Worm (Caenorhabditis elegans) whole organism, young adult: Measurements from ENCODE around the gene C14A4.13.

Experiments used
- F22D6.2 ChIP-seq: sonication (generic microtip); optimal IDR thresholded peaks from 2 replicates; lab custom pipeline; 2016; ENCODE audit warnings: mild to moderate bottlenecking, missing genetic modification characterization, missing compliant biosample characterization
- F23B12.7 ChIP-seq: sonication (generic microtip); optimal IDR thresholded peaks from 2 replicates; lab custom pipeline; 2017; ENCODE audit warnings: missing genetic modification characterization, mild to moderate bottlenecking, missing compliant biosample characterization, antibody characterized with exemption, moderate library complexity; ENCODE audit not compliant: insufficient read depth
- F55B11.4 ChIP-seq: sonication (generic microtip); optimal IDR thresholded peaks from 2 replicates; lab custom pipeline; 2016; ENCODE audit warnings: missing compliant biosample characterization, missing genetic modification characterization, borderline replicate concordance; ENCODE audit not compliant: insufficient read depth
- Y53G8AR.9 ChIP-seq: fragments of 200-800 bp; sonication (Bioruptor generic); conservative IDR thresholded peaks from 2 replicates; pipeline ENCODE4 v1.3.6; 2022; ENCODE audit warnings: missing genetic modification reagents, missing genetic modification characterization, missing compliant biosample characterization
- Y56A3A.18 ChIP-seq: fragments of 200-800 bp; sonication (Bioruptor generic); IDR thresholded peaks from 2 replicates; pipeline ENCODE4 v1.3.6; 2022; ENCODE audit warnings: missing genetic modification reagents, missing genetic modification characterization, missing compliant biosample characterization
- Y95B8A.8 ChIP-seq: fragments of 200-800 bp; sonication (Bioruptor generic); IDR thresholded peaks from 2 replicates; pipeline ENCODE4 v1.3.6; 2022; ENCODE audit warnings: missing genetic modification reagents, missing genetic modification characterization, missing compliant biosample characterization
- ama-1 ChIP-seq, 3 experiments: fragments of 150-350 bp in 1 of 3; sonication (generic microtip) in 2 of 3; optimal IDR thresholded peaks; 2 replicates each; lab custom pipeline; 2014 to 2018; ENCODE audit warnings: missing biosample characterization in 2 of 3, missing genetic modification characterization in 2 of 3, missing genetic modification reagents in 2 of 3
- atf-7 ChIP-seq: sonication (generic microtip); optimal IDR thresholded peaks from 2 replicates; lab custom pipeline; 2017; ENCODE audit warnings: mild to moderate bottlenecking, missing genetic modification characterization, missing compliant biosample characterization
- cebp-2 ChIP-seq: fragments of 200-800 bp; sonication (Bioruptor generic); IDR thresholded peaks from 2 replicates; pipeline ENCODE4 v1.3.6; 2022; ENCODE audit warnings: missing genetic modification characterization, missing compliant biosample characterization
- ceh-100 ChIP-seq: fragments of 200-800 bp; sonication (Bioruptor generic); IDR thresholded peaks from 2 replicates; pipeline ENCODE4 v1.3.6; 2022; ENCODE audit warnings: missing genetic modification reagents, missing genetic modification characterization, missing compliant biosample characterization
- ceh-27 ChIP-seq: fragments of 200-800 bp; sonication (Bioruptor generic); optimal IDR thresholded peaks from 2 replicates; lab custom pipeline; 2018; ENCODE audit warnings: mild to moderate bottlenecking, missing genetic modification characterization, moderate library complexity, missing compliant biosample characterization
- ceh-79 ChIP-seq: sonication (generic microtip); optimal IDR thresholded peaks from 2 replicates; lab custom pipeline; 2017; ENCODE audit warnings: mild to moderate bottlenecking, missing genetic modification characterization, missing compliant biosample characterization
- dpl-1 ChIP-seq: fragments of 150-350 bp; optimal IDR thresholded peaks from 2 replicates; lab custom pipeline; 2014; ENCODE audit warnings: missing biosample characterization, missing genetic modification reagents, missing genetic modification characterization
- egl-18 ChIP-seq: fragments of 200-800 bp; sonication (Bioruptor generic); IDR thresholded peaks from 2 replicates; pipeline ENCODE4 v1.3.6; 2022; ENCODE audit warnings: missing genetic modification reagents, missing genetic modification characterization, missing compliant biosample characterization
- egrh-3 ChIP-seq: fragments of 200-800 bp; sonication (Bioruptor generic); IDR thresholded peaks from 2 replicates; pipeline ENCODE4 v1.3.6; 2022; ENCODE audit warnings: missing genetic modification reagents, missing genetic modification characterization, missing compliant biosample characterization
- ekl-4 ChIP-seq: fragments of 200-800 bp; sonication (Bioruptor generic); IDR thresholded peaks from 2 replicates; pipeline ENCODE4 v1.3.6; 2022; ENCODE audit warnings: missing genetic modification reagents, missing genetic modification characterization, missing compliant biosample characterization
- fkh-3 ChIP-seq: sonication (generic microtip); optimal IDR thresholded peaks from 2 replicates; lab custom pipeline; 2016; ENCODE audit warnings: mild to moderate bottlenecking, missing genetic modification characterization, missing compliant biosample characterization
- hmg-20 ChIP-seq: fragments of 200-800 bp; sonication (Bioruptor generic); IDR thresholded peaks from 2 replicates; pipeline ENCODE4 v1.3.6; 2022; ENCODE audit warnings: missing genetic modification reagents, missing genetic modification characterization, missing compliant biosample characterization
- lin-35 ChIP-seq, 3 experiments: fragments of 150-350 bp in 2 of 3; sonication (generic microtip) in 1 of 3; optimal IDR thresholded peaks; 2 replicates each; lab custom pipeline; 2014 to 2018; ENCODE audit warnings: missing biosample characterization in 3 of 3, missing genetic modification characterization in 3 of 3, missing genetic modification reagents in 3 of 3
- madf-10 ChIP-seq: sonication (generic microtip); optimal IDR thresholded peaks from 2 replicates; lab custom pipeline; 2016; ENCODE audit warnings: mild to moderate bottlenecking, missing genetic modification characterization, missing compliant biosample characterization
- madf-3 ChIP-seq: fragments of 200-800 bp; sonication (Bioruptor generic); IDR thresholded peaks from 2 replicates; pipeline ENCODE4 v1.3.6; 2022; ENCODE audit warnings: missing genetic modification reagents, missing genetic modification characterization, missing compliant biosample characterization
- mel-28 ChIP-seq: sonication (generic microtip); optimal IDR thresholded peaks from 2 replicates; lab custom pipeline; 2016; ENCODE audit warnings: borderline replicate concordance, mild to moderate bottlenecking, missing genetic modification characterization, missing compliant biosample characterization
- mes-4 ChIP-seq: sonication (generic microtip); optimal IDR thresholded peaks from 2 replicates; lab custom pipeline; 2016; ENCODE audit warnings: missing genotype, missing genetic modification characterization, missing compliant biosample characterization
- mxl-1 ChIP-seq: sonication (generic microtip); optimal IDR thresholded peaks from 2 replicates; lab custom pipeline; 2016; ENCODE audit warnings: missing genetic modification characterization, missing compliant biosample characterization
- nfyb-1 ChIP-seq: fragments of 200-800 bp; sonication (Bioruptor generic); IDR thresholded peaks from 2 replicates; pipeline ENCODE4 v1.3.6; 2022; ENCODE audit warnings: missing genetic modification reagents, missing genetic modification characterization, missing compliant biosample characterization
- nhr-120 ChIP-seq: fragments of 200-800 bp; sonication (Bioruptor generic); IDR thresholded peaks from 2 replicates; pipeline ENCODE4 v1.3.6; 2022; ENCODE audit warnings: missing genetic modification characterization, missing compliant biosample characterization
- nhr-90 ChIP-seq: sonication (generic microtip); optimal IDR thresholded peaks from 2 replicates; lab custom pipeline; 2016; ENCODE audit warnings: missing genotype, mild to moderate bottlenecking, missing genetic modification characterization, missing compliant biosample characterization
- pha-4 ChIP-seq: fragments of 150-350 bp; sonication (generic microtip); optimal IDR thresholded peaks from 2 replicates; lab custom pipeline; 2014; ENCODE audit warnings: missing biosample characterization, missing genetic modification reagents, missing genetic modification characterization
- rpc-1 ChIP-seq, 2 experiments: fragments of 150-350 bp in 1 of 2; sonication (generic microtip) in 1 of 2; optimal IDR thresholded peaks; 2 replicates each; lab custom pipeline; 2014 to 2018; ENCODE audit warnings: missing biosample characterization in 1 of 2, missing genetic modification characterization in 1 of 2, missing genetic modification reagents in 1 of 2, missing genotype in 1 of 2
- sea-2 ChIP-seq: fragments of 200-800 bp; sonication (Bioruptor generic); IDR thresholded peaks from 2 replicates; pipeline ENCODE4 v1.3.6; 2022; ENCODE audit warnings: missing genetic modification characterization, missing compliant biosample characterization
- snpc-3.4 ChIP-seq: sonication (generic microtip); optimal IDR thresholded peaks from 2 replicates; lab custom pipeline; 2017; ENCODE audit warnings: missing genetic modification characterization, mild to moderate bottlenecking, missing compliant biosample characterization, antibody characterized with exemption, moderate library complexity, missing genotype, missing genetic modification reagents

C14A4.13 gene

DNA sequence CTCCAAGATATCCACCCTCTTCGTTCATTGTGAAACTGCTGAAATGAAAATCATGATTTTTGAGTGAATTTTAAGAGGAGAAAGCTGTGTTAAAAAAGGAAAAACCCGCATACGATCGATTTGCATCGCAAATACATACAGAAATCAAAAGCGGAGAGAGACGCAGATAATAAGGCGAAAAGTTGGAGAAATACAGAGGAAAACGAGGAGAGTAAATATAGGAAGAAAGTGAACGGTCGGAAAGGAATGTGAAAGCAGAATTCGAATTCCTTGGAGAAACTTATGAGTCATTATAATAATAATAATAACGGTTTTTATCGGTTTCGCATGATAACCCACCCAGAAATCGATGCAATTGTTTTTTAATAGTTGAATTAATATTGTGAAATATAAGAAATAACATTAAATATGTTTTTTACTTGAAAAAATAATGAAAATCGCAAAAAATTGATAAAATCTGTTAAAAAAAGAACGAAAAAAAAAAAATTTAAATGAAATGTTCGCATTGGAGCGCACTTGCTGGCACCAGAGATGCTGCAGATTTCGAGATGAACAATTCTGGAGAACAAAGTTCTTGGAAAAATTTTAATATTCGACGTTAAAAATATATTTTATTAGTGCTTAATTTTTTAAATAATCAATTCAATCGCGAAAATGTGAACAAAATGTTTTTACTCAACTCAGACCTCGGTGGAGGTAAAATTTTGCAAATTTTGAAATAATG is 10.9 kb upstream of the C14A4.13 start, which contains the start of gene ccm-3 (continued):
- TF ChIP-seq Y56A3A.18 (GFP tag; lab: Robert Waterston, UW), result no peak
- no peak for TF ChIP-seq F22D6.2
- TF ChIP-seq Y53G8AR.9, result no peak
- no peak for TF ChIP-seq mel-28 (tag; lab: Kevin White, UChicago)
- peak; percentile 69; the same call in 1 of the 2 replicates for TF ChIP-seq ceh-100 (GFP tag; lab: Robert Waterston, UW)
- TF ChIP-seq mes-4, result no peak

ce11 chrII:10608821-10609220 is 9.4 kb upstream of the C14A4.13 start:
- TF ChIP-seq ama-1 (optimal IDR thresholded peaks at IDR 0.05; lab: Kevin White, UChicago) (no peak), ama-1 (GFP tag; optimal IDR thresholded peaks at IDR 0.05; lab: Kevin White, UChicago) (no peak), atf-7 (no peak), ekl-4 (GFP tag; lab: Robert Waterston, UW) (no peak), hmg-20 (GFP tag; lab: Robert Waterston, UW) (no peak), dpl-1 (GFP tag; lab: Kevin White, UChicago) (no peak), mel-28 (tag; lab: Kevin White, UChicago) (no peak), F23B12.7 (tag; lab: Kevin White, UChicago) (no peak), madf-10 (no peak)

ce11 chrII:10612743-10613142 is 5.5 kb upstream of the C14A4.13 start, which contains the start of gene C14A4.12:
Gene C14A4.12 (plus strand): TSS chrII:10613043.
- TF ChIP-seq snpc-3.4 (tag; lab: Kevin White, UChicago) (no peak), F55B11.4 (tag; lab: Kevin White, UChicago) (no peak), egrh-3 (GFP tag; lab: Robert Waterston, UW) (no peak), fkh-3 (tag; lab: Kevin White, UChicago) (no peak), nhr-90 (tag; lab: Kevin White, UChicago) (no peak), hmg-20 (GFP tag; lab: Robert Waterston, UW) (no peak), mxl-1 (tag; lab: Kevin White, UChicago) (no peak), pha-4 (tag; lab: Kevin White, UChicago) (no peak), ama-1 (optimal IDR thresholded peaks at IDR 0.05; lab: Kevin White, UChicago) (no peak), ama-1 (GFP tag; optimal IDR thresholded peaks at IDR 0.05; lab: Kevin White, UChicago) (no peak), cebp-2 (GFP tag; lab: Robert Waterston, UW) (no peak), ceh-79 (tag; lab: Kevin White, UChicago) (no peak), ceh-100 (GFP tag; lab: Robert Waterston, UW) (no peak), rpc-1 (optimal IDR thresholded peaks at IDR 0.05; lab: Kevin White, UChicago) (no peak), rpc-1 (tag; optimal IDR thresholded peaks at IDR 0.05; lab: Kevin White, UChicago) (no peak), sea-2 (GFP tag; lab: Robert Waterston, UW) (no peak), lin-35 (GFP tag; optimal IDR thresholded peaks at IDR 0.05; lab: Kevin White, UChicago) (no peak), egl-18 (GFP tag; lab: Robert Waterston, UW) (no peak), mel-28 (tag; lab: Kevin White, UChicago) (no peak), madf-3 (GFP tag; lab: Robert Waterston, UW) (no peak), nfyb-1 (GFP tag; lab: Robert Waterston, UW) (no peak)
- TF ChIP-seq, all 124 proteins: peak for 0

- TF ChIP-seq Y95B8A.8 (GFP tag; lab: Robert Waterston, UW), result no peak
- TF ChIP-seq ceh-27 (GFP tag; lab: Kevin White, UChicago), result no peak
- no peak for TF ChIP-seq nhr-120 (GFP tag; lab: Robert Waterston, UW)
Observed at ce11 chrII:10621965-10622364, 3.7 kb downstream of the C14A4.13 start, which contains the start of gene cutl-9. Gene cutl-9 (plus strand): TSS chrII:10622265.
